ENCODE assay signal across 2 worm cellular contexts in the genomic region with DNA sequence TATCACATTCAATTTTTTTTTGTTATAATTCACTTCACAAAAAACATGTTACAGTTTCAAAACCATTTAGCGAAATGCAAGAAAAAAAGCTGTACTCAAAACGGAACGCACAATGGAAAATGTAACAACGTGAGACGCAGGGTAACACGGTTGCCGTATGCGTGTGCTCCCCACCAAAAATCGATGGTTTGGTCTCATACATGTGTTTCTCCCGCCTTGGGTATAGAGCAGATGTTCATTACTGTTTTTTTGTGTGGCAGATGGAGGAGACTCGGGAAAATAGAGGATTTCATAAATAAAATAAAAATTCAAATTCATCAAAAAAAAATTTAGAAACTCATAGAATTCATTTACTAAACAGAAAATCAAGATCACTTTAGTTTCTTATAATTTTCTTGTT.
TF ChIP-seq lines count a peak whose summit lies in the region.

A gene (minus strand): TSS at position 101 of the 400 bp plus-strand sequence.

TF ChIP-seq in whole organism, late embryonic, 69 proteins besides CTCF, POLR2A, EP300 and RAD21:
- TF ChIP-seq lin-11 (tag; optimal IDR thresholded peaks at IDR 0.05; lab: Kevin White, UChicago) (no peak), nhr-232 (tag; optimal IDR thresholded peaks at IDR 0.05; lab: Kevin White, UChicago) (no peak), ceh-30 (tag; optimal IDR thresholded peaks at IDR 0.05; lab: Kevin White, UChicago) (no peak), ceh-48 (tag; optimal IDR thresholded peaks at IDR 0.05; lab: Kevin White, UChicago) (peak; percentile 32)
TF ChIP-seq in whole organism, late embryonic: peak in this region for 1.

TF ChIP-seq in whole organism, young adult, 124 proteins besides CTCF, POLR2A, EP300 and RAD21:
- TF ChIP-seq ztf-25 (GFP tag; IDR thresholded peaks at IDR 0.05; lab: Robert Waterston, UW) (no peak), nhr-80 (tag; optimal IDR thresholded peaks at IDR 0.05; lab: Kevin White, UChicago) (peak; percentile 6), snpc-4 (GFP tag; optimal IDR thresholded peaks at IDR 0.05; lab: Kevin White, UChicago) (no peak), snpc-4 (tag; optimal IDR thresholded peaks at IDR 0.05; lab: Kevin White, UChicago) (no peak), ekl-4 (GFP tag; IDR thresholded peaks at IDR 0.05; lab: Robert Waterston, UW) (no peak)
